Fruit fly (Drosophila melanogaster) whole organism, embryonic: ENCODE data around the gene spel1.

Experiments
- Abd-B ChIP-seq: fragments of 200-800 bp; sonication (Bioruptor generic); optimal IDR thresholded peaks from 2 replicates; lab custom pipeline; 2018; ENCODE audit warnings: missing biosample characterization, mild to moderate bottlenecking, missing genetic modification characterization, moderate library complexity
- B-H1 ChIP-seq: fragments of 200-800 bp; sonication (Bioruptor generic); IDR thresholded peaks from 3 replicates; pipeline ENCODE4 v1.3.6; 2022; ENCODE audit warnings: missing biosample characterization, missing genetic modification characterization
- CG11247 ChIP-seq: fragments of 200-800 bp; sonication (Bioruptor generic); IDR thresholded peaks from 2 replicates; pipeline ENCODE4 v1.3.6; 2022; ENCODE audit warnings: missing biosample characterization, missing genetic modification characterization
- CG12769 ChIP-seq: fragments of 200-800 bp; sonication (Bioruptor generic); optimal IDR thresholded peaks from 2 replicates; lab custom pipeline; 2019; ENCODE audit warnings: missing biosample characterization, mild to moderate bottlenecking, missing genetic modification characterization, moderate library complexity
- CG15011 ChIP-seq: fragments of 200-800 bp; sonication (Bioruptor generic); optimal IDR thresholded peaks from 3 replicates; lab custom pipeline; 2018; ENCODE audit warnings: missing biosample characterization, mild to moderate bottlenecking, missing genetic modification characterization
- CG15514 ChIP-seq: fragments of 200-800 bp; sonication (Bioruptor generic); optimal IDR thresholded peaks from 3 replicates; lab custom pipeline; 2017; ENCODE audit warnings: missing biosample characterization, missing genetic modification characterization, mild to moderate bottlenecking, moderate library complexity, missing genetic modification reagents
- CG16779 ChIP-seq: fragments of 200-800 bp; sonication (Bioruptor generic); IDR thresholded peaks from 2 replicates; pipeline ENCODE4 v1.3.6; 2022; ENCODE audit warnings: missing biosample characterization, missing genetic modification characterization
- CG16863 ChIP-seq: fragments of 200-800 bp; sonication (Bioruptor generic); optimal IDR thresholded peaks from 3 replicates; lab custom pipeline; 2016; ENCODE audit warnings: missing biosample characterization, missing genetic modification characterization
- CG17802 ChIP-seq: fragments of 200-800 bp; sonication (Bioruptor generic); optimal IDR thresholded peaks from 2 replicates; lab custom pipeline; 2018; ENCODE audit warnings: missing biosample characterization, mild to moderate bottlenecking, missing genetic modification characterization, moderate library complexity
- CG2202 ChIP-seq: fragments of 200-800 bp; sonication (Bioruptor generic); optimal IDR thresholded peaks from 2 replicates; lab custom pipeline; 2018; ENCODE audit warnings: missing biosample characterization, mild to moderate bottlenecking, missing genetic modification characterization
- CG2678 ChIP-seq: fragments of 200-800 bp; sonication (Bioruptor generic); optimal IDR thresholded peaks from 3 replicates; lab custom pipeline; 2019; ENCODE audit warnings: missing biosample characterization, mild to moderate bottlenecking, missing genetic modification characterization, moderate library complexity
- CG2889 ChIP-seq: fragments of 200-800 bp; sonication (Bioruptor generic); IDR thresholded peaks from 3 replicates; pipeline ENCODE4 v1.3.6; 2022; ENCODE audit warnings: missing biosample characterization, missing genetic modification characterization
- CG32767 ChIP-seq: fragments of 200-800 bp; sonication (Bioruptor generic); IDR thresholded peaks from 2 replicates; pipeline ENCODE4 v1.3.6; 2022; ENCODE audit warnings: missing biosample characterization, missing genetic modification characterization
- CG34376 ChIP-seq: fragments of 200-800 bp; sonication (Bioruptor generic); optimal IDR thresholded peaks from 2 replicates; lab custom pipeline; 2018; ENCODE audit warnings: missing biosample characterization, mild to moderate bottlenecking, missing genetic modification characterization
- CG4617 ChIP-seq: fragments of 200-800 bp; sonication (Bioruptor generic); optimal IDR thresholded peaks from 3 replicates; lab custom pipeline; 2016; ENCODE audit warnings: missing biosample characterization, missing genetic modification characterization, borderline replicate concordance
- CG5245 ChIP-seq: fragments of 200-800 bp; sonication (Bioruptor generic); optimal IDR thresholded peaks from 3 replicates; lab custom pipeline; 2016; ENCODE audit warnings: missing biosample characterization, missing genetic modification characterization
- CG9727 ChIP-seq: fragments of 200-800 bp; sonication (Bioruptor generic); optimal IDR thresholded peaks from 3 replicates; lab custom pipeline; 2017; ENCODE audit warnings: missing biosample characterization, mild to moderate bottlenecking, missing genetic modification characterization
- Doc3 ChIP-seq: fragments of 200-800 bp; sonication (Bioruptor generic); IDR thresholded peaks from 3 replicates; pipeline ENCODE4 v1.3.6; 2022; ENCODE audit warnings: missing biosample characterization, missing genetic modification characterization; ENCODE audit not compliant: partially characterized antibody
- Fer2 ChIP-seq: fragments of 200-800 bp; sonication (Bioruptor generic); optimal IDR thresholded peaks from 2 replicates; lab custom pipeline; 2018; ENCODE audit warnings: missing biosample characterization, mild to moderate bottlenecking, missing genetic modification characterization, moderate library complexity
- Gsc ChIP-seq: fragments of 200-800 bp; sonication (Bioruptor generic); IDR thresholded peaks from 2 replicates; pipeline ENCODE4 v1.3.6; 2022; ENCODE audit warnings: missing biosample characterization, missing genetic modification characterization
- HLH3B ChIP-seq: fragments of 200-800 bp; sonication (Bioruptor generic); IDR thresholded peaks from 2 replicates; pipeline ENCODE4 v1.3.6; 2022; ENCODE audit warnings: missing biosample characterization, missing genetic modification characterization
- Lpt ChIP-seq: fragments of >200 bp; optimal IDR thresholded peaks from 2 replicates; lab custom pipeline; 2018; ENCODE audit warnings: missing biosample characterization, missing genetic modification characterization
- MESR4 ChIP-seq: fragments of 200-800 bp; sonication (Bioruptor generic); optimal IDR thresholded peaks from 2 replicates; lab custom pipeline; 2018; ENCODE audit warnings: missing biosample characterization, mild to moderate bottlenecking, missing genetic modification characterization, moderate library complexity
- PHDP ChIP-seq: fragments of 200-800 bp; sonication (Bioruptor generic); optimal IDR thresholded peaks from 3 replicates; lab custom pipeline; 2018; ENCODE audit warnings: missing biosample characterization, mild to moderate bottlenecking, missing genetic modification characterization, moderate library complexity
- Rx ChIP-seq: fragments of 200-800 bp; sonication (Bioruptor generic); IDR thresholded peaks from 2 replicates; pipeline ENCODE4 v1.3.6; 2022; ENCODE audit warnings: missing biosample characterization, missing genetic modification characterization
- Stat92E ChIP-seq, 3 experiments: fragments of >200 bp in 2 of 3; fragments of 200-800 bp in 1 of 3; sonication (Bioruptor generic) in 1 of 3; optimal IDR thresholded peaks; 2 replicates each; lab custom pipeline; 2017 to 2019; ENCODE audit warnings: missing biosample characterization in 3 of 3, missing genetic modification characterization in 3 of 3, mild to moderate bottlenecking in 1 of 3, moderate library complexity in 1 of 3
- Taf1 ChIP-seq: fragments of 200-800 bp; sonication (Bioruptor generic); IDR thresholded peaks from 2 replicates; pipeline ENCODE4 v1.3.6; 2022; ENCODE audit warnings: missing biosample characterization, missing genetic modification characterization
- Tbp ChIP-seq: fragments of >200 bp; optimal IDR thresholded peaks from 2 replicates; lab custom pipeline; 2018; ENCODE audit warnings: missing biosample characterization, missing genetic modification characterization
- Vsx1 ChIP-seq: fragments of 200-800 bp; sonication (Bioruptor generic); optimal IDR thresholded peaks from 2 replicates; lab custom pipeline; 2017; ENCODE audit warnings: missing biosample characterization, mild to moderate bottlenecking, missing genetic modification characterization, missing genetic modification reagents
- Xbp1 ChIP-seq: fragments of 200-800 bp; sonication (Bioruptor generic); optimal IDR thresholded peaks from 3 replicates; lab custom pipeline; 2016; ENCODE audit warnings: missing biosample characterization, mild to moderate bottlenecking, missing genetic modification characterization
- abd-A ChIP-seq: fragments of 200-800 bp; sonication (Bioruptor generic); optimal IDR thresholded peaks from 3 replicates; lab custom pipeline; 2019; ENCODE audit warnings: missing biosample characterization, mild to moderate bottlenecking, missing genetic modification characterization, moderate library complexity
- chinmo ChIP-seq: fragments of 200-800 bp; sonication (Bioruptor generic); IDR thresholded peaks from 4 replicates; pipeline ENCODE4 v1.3.6; 2022; ENCODE audit warnings: missing biosample characterization, missing genetic modification characterization; ENCODE audit not compliant: partially characterized antibody
- chn ChIP-seq: fragments of 200-800 bp; sonication (Bioruptor generic); optimal IDR thresholded peaks from 2 replicates; lab custom pipeline; 2016; ENCODE audit warnings: missing biosample characterization, missing genetic modification characterization
- ci ChIP-seq: fragments of 200-800 bp; sonication (Bioruptor generic); IDR thresholded peaks from 3 replicates; pipeline ENCODE4 v1.3.6; 2022; ENCODE audit warnings: missing biosample characterization, missing genetic modification characterization
- esg ChIP-seq: fragments of 200-800 bp; sonication (Bioruptor generic); conservative IDR thresholded peaks from 2 replicates; pipeline ENCODE4 v1.3.6; 2022; ENCODE audit warnings: missing biosample characterization, missing genetic modification characterization
- gro ChIP-seq: fragments of 200-800 bp; sonication (Bioruptor generic); optimal IDR thresholded peaks from 2 replicates; lab custom pipeline; 2016; ENCODE audit warnings: missing biosample characterization, missing genetic modification characterization
- jigr1 ChIP-seq: fragments of 200-800 bp; sonication (Bioruptor generic); IDR thresholded peaks from 3 replicates; pipeline ENCODE4 v1.3.6; 2022; ENCODE audit warnings: missing biosample characterization, missing genetic modification characterization
- mld ChIP-seq: fragments of 200-800 bp; sonication (Bioruptor generic); IDR thresholded peaks from 3 replicates; pipeline ENCODE4 v1.3.6; 2022; ENCODE audit warnings: missing biosample characterization, missing genetic modification characterization; ENCODE audit not compliant: partially characterized antibody
- nerfin-2 ChIP-seq: fragments of 200-800 bp; sonication (Bioruptor generic); IDR thresholded peaks from 2 replicates; pipeline ENCODE4 v1.3.6; 2022; ENCODE audit warnings: missing biosample characterization, missing genetic modification characterization; ENCODE audit not compliant: partially characterized antibody
- oc ChIP-seq: fragments of 200-800 bp; sonication (Bioruptor generic); optimal IDR thresholded peaks from 2 replicates; lab custom pipeline; 2018; ENCODE audit warnings: missing biosample characterization, mild to moderate bottlenecking, missing genetic modification characterization, moderate library complexity
- pb ChIP-seq: fragments of 200-800 bp; sonication (Bioruptor generic); optimal IDR thresholded peaks from 3 replicates; lab custom pipeline; 2016; ENCODE audit warnings: missing biosample characterization, missing genetic modification characterization
- peb ChIP-seq: fragments of 200-800 bp; sonication (Bioruptor generic); IDR thresholded peaks from 2 replicates; pipeline ENCODE4 v1.3.6; 2022; ENCODE audit warnings: missing biosample characterization, missing genetic modification characterization
- phol ChIP-seq: fragments of 200-800 bp; sonication (Bioruptor generic); optimal IDR thresholded peaks from 3 replicates; lab custom pipeline; 2018; ENCODE audit warnings: missing biosample characterization, mild to moderate bottlenecking, missing genetic modification characterization, moderate library complexity
- run ChIP-seq: fragments of 200-800 bp; sonication (Bioruptor generic); optimal IDR thresholded peaks from 3 replicates; lab custom pipeline; 2018; ENCODE audit warnings: missing biosample characterization, mild to moderate bottlenecking, missing genetic modification characterization
- sens ChIP-seq: fragments of 200-800 bp; sonication (Bioruptor generic); peaks from one replicate; lab custom pipeline; 2016; ENCODE audit warnings: missing biosample characterization, missing genetic modification characterization
- ssp ChIP-seq: fragments of 200-800 bp; sonication (Bioruptor generic); IDR thresholded peaks from 2 replicates; pipeline ENCODE4 v1.3.6; 2022; ENCODE audit warnings: missing biosample characterization, missing genetic modification characterization
- sug ChIP-seq: fragments of 200-800 bp; optimal IDR thresholded peaks from 2 replicates; lab custom pipeline; 2019; ENCODE audit warnings: missing biosample characterization, mild to moderate bottlenecking, missing genetic modification characterization, moderate library complexity
- tap ChIP-seq: fragments of 200-800 bp; optimal IDR thresholded peaks from 3 replicates; lab custom pipeline; 2019; ENCODE audit warnings: missing biosample characterization, mild to moderate bottlenecking, missing genetic modification characterization, moderate library complexity
- tio ChIP-seq: fragments of 200-800 bp; sonication (Bioruptor generic); optimal IDR thresholded peaks from 2 replicates; lab custom pipeline; 2017; ENCODE audit warnings: missing biosample characterization, missing genetic modification characterization, inconsistent platforms
- trh ChIP-seq: fragments of 200-800 bp; sonication (Bioruptor generic); optimal IDR thresholded peaks from 2 replicates; lab custom pipeline; 2016; ENCODE audit warnings: missing biosample characterization, missing genetic modification characterization
- yki ChIP-seq: fragments of >200 bp; optimal IDR thresholded peaks from 3 replicates; lab custom pipeline; 2018

Gene spel1

DNA sequence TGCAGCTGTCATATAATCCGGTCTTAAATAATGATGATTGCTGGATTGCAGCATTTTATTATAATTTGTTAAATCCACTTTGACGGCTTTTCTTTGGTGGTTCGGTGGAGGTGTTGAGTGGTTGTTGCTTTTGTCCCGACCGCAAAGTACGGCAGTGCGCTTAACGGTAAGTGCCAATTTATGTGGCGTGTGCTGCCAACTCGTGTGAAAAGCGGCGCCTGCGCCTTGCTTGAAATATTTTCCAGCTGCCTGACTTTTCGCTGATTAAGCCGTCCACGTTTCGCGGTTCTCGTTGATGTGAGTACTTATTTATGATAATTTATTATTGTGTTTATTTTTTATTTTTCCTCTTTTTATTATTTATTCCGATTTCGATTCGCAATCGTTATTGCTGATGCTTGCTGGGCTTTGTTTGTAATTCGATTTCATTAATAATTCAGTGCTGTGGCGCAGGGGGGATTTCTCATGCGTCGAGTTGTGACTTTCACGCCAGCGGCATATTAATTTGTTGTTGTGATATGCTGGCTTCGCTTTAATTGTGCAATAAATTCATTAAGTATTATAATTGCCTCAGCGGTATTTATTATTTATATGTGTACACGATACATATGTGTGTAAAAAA is 46.6 kb downstream of the spel1 start (continued):
- no peak for TF ChIP-seq Xbp1 (GFP tag; lab: Kevin White, UChicago)
- TF ChIP-seq trh = no peak
- TF ChIP-seq Doc3 (GFP tag; lab: Robert Waterston, UW) = no peak
- peak; percentile 5 for TF ChIP-seq sens (GFP tag; lab: Kevin White, UChicago)
- TF ChIP-seq jigr1 (GFP tag; lab: Robert Waterston, UW) = no peak
- no peak for TF ChIP-seq CG4617 (GFP tag; lab: Kevin White, UChicago)
- TF ChIP-seq chinmo (GFP tag; lab: Robert Waterston, UW) = no peak
- TF ChIP-seq CG17802 (tag; lab: Kevin White, UChicago) = no peak
- no peak for TF ChIP-seq run
- no peak for TF ChIP-seq CG11247 (GFP tag; lab: Robert Waterston, UW)
- peak; percentile 44 for TF ChIP-seq oc (tag; lab: Kevin White, UChicago)
- TF ChIP-seq Stat92E (GFP tag; optimal IDR thresholded peaks at IDR 0.05; lab: Kevin White, UChicago) = no peak
- TF ChIP-seq pb = no peak
- no peak for TF ChIP-seq esg
- no peak for TF ChIP-seq Taf1 (GFP tag; lab: Robert Waterston, UW)
- TF ChIP-seq CG9727 (GFP tag; lab: Kevin White, UChicago) = no peak
- TF ChIP-seq nerfin-2 = no peak
- TF ChIP-seq Fer2 (tag; lab: Kevin White, UChicago) = no peak
- TF ChIP-seq Vsx1 = peak; percentile 2
- TF ChIP-seq tap (tag; lab: Kevin White, UChicago) = no peak
- TF ChIP-seq tio (GFP tag; lab: Kevin White, UChicago) = no peak
- TF ChIP-seq abd-A = peak; percentile 6
- no peak for TF ChIP-seq CG32767 (GFP tag; lab: Robert Waterston, UW)
- TF ChIP-seq CG2678 = no peak
- no peak for TF ChIP-seq Lpt (GFP tag; lab: Kevin White, UChicago)
- no peak for TF ChIP-seq Tbp (GFP tag; lab: Kevin White, UChicago)
- TF ChIP-seq yki (lab: Kevin White, UChicago) = no peak
- no peak for TF ChIP-seq MESR4 (GFP tag; lab: Kevin White, UChicago)
- no peak for TF ChIP-seq ssp (GFP tag; lab: Robert Waterston, UW)
- TF ChIP-seq CG16779 (GFP tag; lab: Robert Waterston, UW) = no peak
- TF ChIP-seq ci (GFP tag; lab: Robert Waterston, UW) = peak; percentile 47; the same call in 2 of the 3 replicates
- 0 out of 3 replicates have a peak, but pooled peaks have one; percentile 21 for TF ChIP-seq mld (GFP tag; lab: Robert Waterston, UW)
- TF ChIP-seq Abd-B (GFP tag; lab: Kevin White, UChicago) = no peak
- no peak for TF ChIP-seq chn (GFP tag; lab: Kevin White, UChicago)
- TF ChIP-seq CG15514 (GFP tag; lab: Kevin White, UChicago) = no peak
- TF ChIP-seq PHDP (tag; lab: Kevin White, UChicago) = no peak
- TF ChIP-seq CG15011 (GFP tag; lab: Kevin White, UChicago) = no peak
- TF ChIP-seq CG34376 (GFP tag; lab: Kevin White, UChicago) = no peak
- TF ChIP-seq CG2889 (GFP tag; lab: Robert Waterston, UW) = no peak
- TF ChIP-seq sug (tag; lab: Kevin White, UChicago) = no peak
- TF ChIP-seq CG2202 (tag; lab: Kevin White, UChicago) = no peak
- no peak for TF ChIP-seq CG12769 (tag; lab: Kevin White, UChicago)
- no peak for TF ChIP-seq CG5245
- TF ChIP-seq HLH3B (GFP tag; lab: Robert Waterston, UW) = no peak
- TF ChIP-seq Rx (GFP tag; lab: Robert Waterston, UW) = no peak
- no peak for TF ChIP-seq CG16863 (GFP tag; lab: Kevin White, UChicago)
- no peak for TF ChIP-seq phol (tag; lab: Kevin White, UChicago)
- no peak for TF ChIP-seq B-H1 (GFP tag; lab: Robert Waterston, UW)
- no peak for TF ChIP-seq peb (GFP tag; lab: Robert Waterston, UW)
- no peak for TF ChIP-seq Gsc
- TF ChIP-seq gro (GFP tag; lab: Kevin White, UChicago) = no peak
